Fruit fly (Drosophila melanogaster) whole organism, adult: ENCODE data around the gene pes.

Experiments used
- CG11617 ChIP-seq: fragments of 200-800 bp; sonication (Bioruptor generic); optimal IDR thresholded peaks from 2 replicates; lab custom pipeline; 2017; ENCODE audit warnings: mild to moderate bottlenecking, missing biosample characterization, missing genetic modification reagents, missing genetic modification characterization
- CG12768 ChIP-seq: fragments of 200-800 bp; sonication (Bioruptor generic); optimal IDR thresholded peaks from 2 replicates; lab custom pipeline; 2017; ENCODE audit warnings: missing biosample characterization, missing genetic modification characterization, mild to moderate bottlenecking, moderate library complexity, missing genetic modification reagents
- CG14711 ChIP-seq: fragments of 200-800 bp; sonication (Bioruptor generic); optimal IDR thresholded peaks from 2 replicates; lab custom pipeline; 2018; ENCODE audit warnings: missing biosample characterization, mild to moderate bottlenecking, missing genetic modification characterization, moderate library complexity
- CG1620 ChIP-seq: fragments of 200-800 bp; sonication (Bioruptor generic); optimal IDR thresholded peaks from 2 replicates; lab custom pipeline; 2016; ENCODE audit warnings: missing biosample characterization, missing genetic modification characterization
- CG33017 ChIP-seq: fragments of 200-800 bp; sonication (Bioruptor generic); optimal IDR thresholded peaks from 2 replicates; lab custom pipeline; 2018; ENCODE audit warnings: missing biosample characterization, mild to moderate bottlenecking, missing genetic modification characterization, moderate library complexity
- CG5204 ChIP-seq: fragments of 200-800 bp; sonication (Bioruptor generic); optimal IDR thresholded peaks from 2 replicates; lab custom pipeline; 2016; ENCODE audit warnings: missing biosample characterization, missing genetic modification characterization
- CG7045 ChIP-seq: fragments of 200-800 bp; sonication (Bioruptor generic); optimal IDR thresholded peaks from 2 replicates; lab custom pipeline; 2017; ENCODE audit warnings: missing biosample characterization, mild to moderate bottlenecking, missing genetic modification characterization
- CG7101 ChIP-seq: fragments of 200-800 bp; sonication (Bioruptor generic); optimal IDR thresholded peaks from 2 replicates; lab custom pipeline; 2018; ENCODE audit warnings: missing biosample characterization, mild to moderate bottlenecking, missing genetic modification characterization, moderate library complexity
- Clk ChIP-seq: fragments of 200-800 bp; sonication (Bioruptor generic); optimal IDR thresholded peaks from 2 replicates; lab custom pipeline; 2017; ENCODE audit warnings: missing biosample characterization, missing genetic modification characterization
- Crg-1 ChIP-seq: fragments of 200-800 bp; sonication (Bioruptor generic); optimal IDR thresholded peaks from 2 replicates; lab custom pipeline; 2016; ENCODE audit warnings: missing biosample characterization, missing genetic modification characterization
- Hr96 ChIP-seq: fragments of 200-800 bp; sonication (Bioruptor generic); optimal IDR thresholded peaks from 2 replicates; lab custom pipeline; 2016; ENCODE audit warnings: missing biosample characterization, missing genetic modification characterization
- Mnt ChIP-seq: fragments of 200-800 bp; sonication (Bioruptor generic); optimal IDR thresholded peaks from 2 replicates; lab custom pipeline; 2016; ENCODE audit warnings: missing biosample characterization, mild to moderate bottlenecking, missing genetic modification characterization
- bab1 ChIP-seq: fragments of 200-800 bp; sonication (Bioruptor generic); optimal IDR thresholded peaks from 3 replicates; lab custom pipeline; 2019; ENCODE audit warnings: missing biosample characterization, mild to moderate bottlenecking, missing genetic modification characterization, moderate library complexity
- cic ChIP-seq: fragments of 200-800 bp; sonication (Bioruptor generic); optimal IDR thresholded peaks from 2 replicates; lab custom pipeline; 2017; ENCODE audit warnings: missing biosample characterization, mild to moderate bottlenecking, missing genetic modification characterization, moderate library complexity
- cnc ChIP-seq, 2 experiments: fragments of >200 bp; optimal IDR thresholded peaks; 2 replicates each; lab custom pipeline; 2017
- kay ChIP-seq: fragments of 200-800 bp; sonication (Bioruptor generic); peaks from one replicate; lab custom pipeline; 2016; ENCODE audit warnings: missing biosample characterization, missing genetic modification characterization, borderline replicate concordance
- ovo ChIP-seq: fragments of 200-800 bp; sonication (Bioruptor generic); optimal IDR thresholded peaks from 2 replicates; lab custom pipeline; 2016; ENCODE audit warnings: missing biosample characterization, missing genetic modification characterization
- pad ChIP-seq: fragments of 200-800 bp; sonication (Bioruptor generic); optimal IDR thresholded peaks from 3 replicates; lab custom pipeline; 2017; ENCODE audit warnings: missing biosample characterization, missing genetic modification characterization, mild to moderate bottlenecking, moderate library complexity, missing genetic modification reagents
- tj ChIP-seq: fragments of 200-800 bp; sonication (Bioruptor generic); optimal IDR thresholded peaks from 3 replicates; lab custom pipeline; 2017; ENCODE audit warnings: missing biosample characterization, mild to moderate bottlenecking, missing genetic modification characterization, moderate library complexity
- toe ChIP-seq: fragments of 200-800 bp; sonication (Bioruptor generic); optimal IDR thresholded peaks from 2 replicates; lab custom pipeline; 2016; ENCODE audit warnings: missing biosample characterization, missing genetic modification characterization

The pes gene

dm6 chr2L:8007160-8007876 lies 13.3 kb upstream of the pes start, which contains the start of gene Spn28Dc:
Gene Spn28Dc, minus strand, starts transcription at chr2L:8007210.
- TF ChIP-seq CG12768, result peak; percentile 44
- TF ChIP-seq cic (GFP tag; lab: Kevin White, UChicago), result peak; percentile 89
- TF ChIP-seq Hr96, result no peak
- no peak for TF ChIP-seq pad (GFP tag; lab: Kevin White, UChicago)
- TF ChIP-seq Mnt (GFP tag; lab: Kevin White, UChicago), result peak; percentile 8
- no peak for TF ChIP-seq CG11617 (GFP tag; lab: Kevin White, UChicago)
- TF ChIP-seq CG33017 (tag; lab: Kevin White, UChicago), result no peak
- no peak for TF ChIP-seq CG1620 (GFP tag; lab: Kevin White, UChicago)
- TF ChIP-seq tj, result peak; percentile 6
- TF ChIP-seq kay (GFP tag; lab: Kevin White, UChicago), result no peak
- no peak for TF ChIP-seq ovo (GFP tag; lab: Kevin White, UChicago)
- no peak for TF ChIP-seq CG14711 (tag; lab: Kevin White, UChicago)
- TF ChIP-seq cnc (optimal IDR thresholded peaks at IDR 0.05; lab: Kevin White, UChicago), result no peak
- no peak for TF ChIP-seq bab1 (GFP tag; lab: Kevin White, UChicago)
- TF ChIP-seq Crg-1 (GFP tag; lab: Kevin White, UChicago), result peak; percentile 48
- TF ChIP-seq CG5204 (GFP tag; lab: Kevin White, UChicago), result no peak
- no peak for TF ChIP-seq Clk (GFP tag; lab: Kevin White, UChicago)
- TF ChIP-seq CG7101 (tag; lab: Kevin White, UChicago), result no peak
- no peak for TF ChIP-seq CG7045 (GFP tag; lab: Kevin White, UChicago)
- no peak for TF ChIP-seq toe

dm6 chr2L:8006038-8006437 lies 12.1 kb upstream of the pes start:
- TF ChIP-seq CG5204 (GFP tag; lab: Kevin White, UChicago) (peak; percentile 63), Hr96 (no peak), cic (GFP tag; lab: Kevin White, UChicago) (peak; percentile 89), Mnt (GFP tag; lab: Kevin White, UChicago) (no peak), toe (peak; percentile 68), kay (GFP tag; lab: Kevin White, UChicago) (no peak), CG1620 (GFP tag; lab: Kevin White, UChicago) (no peak), cnc (optimal IDR thresholded peaks at IDR 0.05; lab: Kevin White, UChicago) (no peak), Clk (GFP tag; lab: Kevin White, UChicago) (peak; percentile 16), ovo (GFP tag; lab: Kevin White, UChicago) (no peak), CG7045 (GFP tag; lab: Kevin White, UChicago) (peak; percentile 74), CG14711 (tag; lab: Kevin White, UChicago) (peak; percentile 44), Crg-1 (GFP tag; lab: Kevin White, UChicago) (no peak), CG11617 (GFP tag; lab: Kevin White, UChicago) (no peak), CG12768 (peak; percentile 50), bab1 (GFP tag; lab: Kevin White, UChicago) (no peak), CG33017 (tag; lab: Kevin White, UChicago) (peak; percentile 62), CG7101 (tag; lab: Kevin White, UChicago) (peak; percentile 58)

dm6 chr2L:8004072-8004471 lies 10.1 kb upstream of the pes start, which contains the start of gene Wwox:
Gene Wwox, minus strand, starts transcription at chr2L:8004286.
- TF ChIP-seq CG11617 (GFP tag; lab: Kevin White, UChicago), result no peak
- TF ChIP-seq CG12768, result no peak
- no peak for TF ChIP-seq toe
- peak; percentile 93 for TF ChIP-seq kay (GFP tag; lab: Kevin White, UChicago)
- TF ChIP-seq Crg-1 (GFP tag; lab: Kevin White, UChicago), result no peak
- TF ChIP-seq CG33017 (tag; lab: Kevin White, UChicago), result no peak

- TF ChIP-seq ovo (GFP tag; lab: Kevin White, UChicago), result no peak
- TF ChIP-seq CG14711 (tag; lab: Kevin White, UChicago), result peak; percentile 48
- no peak for TF ChIP-seq CG5204 (GFP tag; lab: Kevin White, UChicago)
- TF ChIP-seq Clk (GFP tag; lab: Kevin White, UChicago), result no peak
- no peak for TF ChIP-seq CG7045 (GFP tag; lab: Kevin White, UChicago)
- no peak for TF ChIP-seq tj
- TF ChIP-seq bab1 (GFP tag; lab: Kevin White, UChicago), result peak; percentile 24
- no peak for TF ChIP-seq CG12768
- no peak for TF ChIP-seq CG1620 (GFP tag; lab: Kevin White, UChicago)
- TF ChIP-seq CG7101 (tag; lab: Kevin White, UChicago), result peak; percentile 40
- TF ChIP-seq CG33017 (tag; lab: Kevin White, UChicago), result peak; percentile 14
- TF ChIP-seq cic (GFP tag; lab: Kevin White, UChicago), result no peak
- TF ChIP-seq CG11617 (GFP tag; lab: Kevin White, UChicago), result no peak
- TF ChIP-seq cnc (optimal IDR thresholded peaks at IDR 0.05; lab: Kevin White, UChicago), result no peak
- no peak for TF ChIP-seq toe
- TF ChIP-seq pad (GFP tag; lab: Kevin White, UChicago), result peak; percentile 19
- TF ChIP-seq Crg-1 (GFP tag; lab: Kevin White, UChicago), result no peak
- TF ChIP-seq Mnt (GFP tag; lab: Kevin White, UChicago), result peak; percentile 9
- peak; percentile 77 for TF ChIP-seq kay (GFP tag; lab: Kevin White, UChicago)
- TF ChIP-seq Hr96, result no peak
Measured at dm6 chr2L:8001694-8002627, 8.0 kb upstream of the pes start.
